Fruit fly (Drosophila melanogaster) whole organism, adult: ENCODE data around the gene CG6951.

ENCODE experiments used
- bab1 ChIP-seq: fragments of 200-800 bp; sonication (Bioruptor generic); optimal IDR thresholded peaks from 3 replicates; lab custom pipeline; 2019; ENCODE audit warnings: missing biosample characterization, mild to moderate bottlenecking, missing genetic modification characterization, moderate library complexity
- kay ChIP-seq: fragments of 200-800 bp; sonication (Bioruptor generic); peaks from one replicate; lab custom pipeline; 2016; ENCODE audit warnings: missing biosample characterization, missing genetic modification characterization, borderline replicate concordance
- tj ChIP-seq: fragments of 200-800 bp; sonication (Bioruptor generic); optimal IDR thresholded peaks from 3 replicates; lab custom pipeline; 2017; ENCODE audit warnings: missing biosample characterization, mild to moderate bottlenecking, missing genetic modification characterization, moderate library complexity

- TF ChIP-seq tj (GFP tag; lab: Kevin White, UChicago) (no peak), kay (no peak), bab1 (peak; percentile 26)
Observed at dm6 chr3L:20241163-20241970, at the start of gene CG6951, which contains the start of gene CG17233.
